Worm (Caenorhabditis elegans): ENCODE measurements around the gene ceh-32.

DNA sequence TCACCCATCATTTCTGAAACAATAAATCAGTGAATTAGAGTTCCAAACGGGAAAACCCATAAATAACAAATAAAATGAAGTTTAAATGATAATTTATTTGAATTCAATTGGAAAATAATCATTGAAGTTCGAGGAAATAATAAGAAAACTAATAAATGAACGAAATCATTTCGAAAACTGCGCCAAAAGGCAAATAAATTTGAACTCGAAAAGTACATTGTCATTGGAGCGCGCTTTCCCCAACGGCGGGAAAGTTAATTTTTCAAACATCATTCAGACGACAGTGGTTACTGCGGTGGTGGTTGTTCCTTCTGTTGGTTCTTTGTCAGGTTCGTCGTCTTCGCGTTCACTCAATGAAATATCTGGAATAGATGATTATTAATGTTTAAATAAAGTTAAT is 28.3 kb upstream of the ceh-32 start, which contains the start of gene npp-22:
- TF ChIP-seq ama-1 (optimal IDR thresholded peaks at IDR 0.05) (no peak), pes-1 (GFP tag; IDR thresholded peaks at IDR 0.05) (no peak), B0310.2 (tag; optimal IDR thresholded peaks at IDR 0.05) (no peak), hmbx-1 (tag; optimal IDR thresholded peaks at IDR 0.05) (no peak), ets-7 (tag; optimal IDR thresholded peaks at IDR 0.05) (no peak), flt-1 (GFP tag; IDR thresholded peaks at IDR 0.05) (no peak), ceh-36 (tag; optimal IDR thresholded peaks at IDR 0.05) (no peak)
